Worm (Caenorhabditis elegans): ENCODE results near the gene slc-28.2.

The slc-28.2 gene

ce11 chrV:3449810-3450209 is 10.2 kb upstream of the slc-28.2 start:
- TF ChIP-seq unc-62 (GFP tag; optimal IDR thresholded peaks at IDR 0.05): no peak
- TF ChIP-seq elt-1 (tag; optimal IDR thresholded peaks at IDR 0.05): no peak
- no peak for TF ChIP-seq nhr-10 (tag; optimal IDR thresholded peaks at IDR 0.05)
- no peak for TF ChIP-seq dmd-4 (tag; optimal IDR thresholded peaks at IDR 0.05)

ce11 chrV:3450351-3450750 is 9.7 kb upstream of the slc-28.2 start:
- TF ChIP-seq ztf-11 (tag; optimal IDR thresholded peaks at IDR 0.05): no peak
- TF ChIP-seq C34F6.9 (tag; optimal IDR thresholded peaks at IDR 0.05): no peak
- TF ChIP-seq snpc-4 (tag; optimal IDR thresholded peaks at IDR 0.05): no peak
- TF ChIP-seq aly-2 (tag; optimal IDR thresholded peaks at IDR 0.05): no peak
- no peak for TF ChIP-seq fos-1 (tag; optimal IDR thresholded peaks at IDR 0.05)
- TF ChIP-seq unc-39 (tag; optimal IDR thresholded peaks at IDR 0.05): no peak
- TF ChIP-seq lin-13 (GFP tag; optimal IDR thresholded peaks at IDR 0.05): no peak
- TF ChIP-seq nhr-21 (tag; optimal IDR thresholded peaks at IDR 0.05): no peak
- TF ChIP-seq egl-27 (tag; optimal IDR thresholded peaks at IDR 0.05): no peak
- TF ChIP-seq nhr-11 (tag; optimal IDR thresholded peaks at IDR 0.05): no peak
- no peak for TF ChIP-seq nhr-25 (tag; optimal IDR thresholded peaks at IDR 0.05)
- TF ChIP-seq ceh-82 (tag; optimal IDR thresholded peaks at IDR 0.05): no peak
- TF ChIP-seq ama-1 (optimal IDR thresholded peaks at IDR 0.05): no peak
- TF ChIP-seq elt-1 (tag; optimal IDR thresholded peaks at IDR 0.05): no peak
- TF ChIP-seq nhr-10 (tag; optimal IDR thresholded peaks at IDR 0.05): no peak
- TF ChIP-seq sma-3 (GFP tag; optimal IDR thresholded peaks at IDR 0.05): no peak
- TF ChIP-seq nhr-23 (tag; optimal IDR thresholded peaks at IDR 0.05): no peak
- TF ChIP-seq mab-5 (tag; optimal IDR thresholded peaks at IDR 0.05): no peak
- no peak for TF ChIP-seq nhr-237 (tag; optimal IDR thresholded peaks at IDR 0.05)

ce11 chrV:3451646-3452045 is 8.4 kb upstream of the slc-28.2 start:
- no peak for TF ChIP-seq ztf-4 (tag; optimal IDR thresholded peaks at IDR 0.05)
- no peak for TF ChIP-seq R02D3.7 (tag; optimal IDR thresholded peaks at IDR 0.05)
- no peak for TF ChIP-seq nhr-11 (tag; optimal IDR thresholded peaks at IDR 0.05)
- TF ChIP-seq egl-27 (tag; optimal IDR thresholded peaks at IDR 0.05): no peak
- TF ChIP-seq unc-39 (tag; optimal IDR thresholded peaks at IDR 0.05): no peak
- TF ChIP-seq nhr-25 (tag; optimal IDR thresholded peaks at IDR 0.05): no peak
- no peak for TF ChIP-seq alr-1 (tag; optimal IDR thresholded peaks at IDR 0.05)
- TF ChIP-seq mbf-1 (tag; optimal IDR thresholded peaks at IDR 0.05): no peak
- no peak for TF ChIP-seq F13H6.1 (tag; optimal IDR thresholded peaks at IDR 0.05)
- TF ChIP-seq peb-1 (tag; optimal IDR thresholded peaks at IDR 0.05): no peak
- TF ChIP-seq ceh-16 (tag; optimal IDR thresholded peaks at IDR 0.05): no peak
- no peak for TF ChIP-seq zag-1 (tag; optimal IDR thresholded peaks at IDR 0.05)

ce11 chrV:3452489-3452888 is 7.5 kb upstream of the slc-28.2 start:
- TF ChIP-seq lsy-2 (tag; optimal IDR thresholded peaks at IDR 0.05) (no peak), nhr-129 (tag; optimal IDR thresholded peaks at IDR 0.05) (no peak), zag-1 (tag; optimal IDR thresholded peaks at IDR 0.05) (no peak), ceh-16 (tag; optimal IDR thresholded peaks at IDR 0.05) (no peak), lin-13 (GFP tag; optimal IDR thresholded peaks at IDR 0.05) (no peak), F13H6.1 (tag; optimal IDR thresholded peaks at IDR 0.05) (no peak), nhr-77 (tag; optimal IDR thresholded peaks at IDR 0.05) (no peak), ZK546.5 (tag; optimal IDR thresholded peaks at IDR 0.05) (no peak), C34F6.9 (tag; optimal IDR thresholded peaks at IDR 0.05) (no peak), nhr-10 (tag; optimal IDR thresholded peaks at IDR 0.05) (no peak), nhr-21 (tag; optimal IDR thresholded peaks at IDR 0.05) (no peak), mab-5 (tag; optimal IDR thresholded peaks at IDR 0.05) (no peak), mbf-1 (tag; optimal IDR thresholded peaks at IDR 0.05) (no peak), peb-1 (tag; optimal IDR thresholded peaks at IDR 0.05) (no peak), unc-55 (GFP tag; optimal IDR thresholded peaks at IDR 0.05) (no peak), lin-11 (tag; optimal IDR thresholded peaks at IDR 0.05) (no peak), dmd-4 (tag; optimal IDR thresholded peaks at IDR 0.05) (no peak), nhr-23 (tag; optimal IDR thresholded peaks at IDR 0.05) (no peak), mdl-1 (tag; optimal IDR thresholded peaks at IDR 0.05) (no peak)

ce11 chrV:3454620-3455019 is 5.4 kb upstream of the slc-28.2 start:
- TF ChIP-seq ztf-11 (tag; optimal IDR thresholded peaks at IDR 0.05) (no peak), sma-9 (GFP tag; optimal IDR thresholded peaks at IDR 0.05) (no peak), sma-9 (tag; optimal IDR thresholded peaks at IDR 0.05) (no peak), gmeb-1 (tag; optimal IDR thresholded peaks at IDR 0.05) (no peak), skn-1 (tag; optimal IDR thresholded peaks at IDR 0.05) (no peak), Y55F3AM.14 (GFP tag; optimal IDR thresholded peaks at IDR 0.05) (no peak), zag-1 (tag; optimal IDR thresholded peaks at IDR 0.05) (no peak), elt-1 (tag; optimal IDR thresholded peaks at IDR 0.05) (no peak), F13H6.1 (tag; optimal IDR thresholded peaks at IDR 0.05) (no peak), R02D3.7 (tag; optimal IDR thresholded peaks at IDR 0.05) (no peak), nhr-129 (tag; optimal IDR thresholded peaks at IDR 0.05) (no peak), fos-1 (tag; optimal IDR thresholded peaks at IDR 0.05) (no peak), elt-3 (tag; optimal IDR thresholded peaks at IDR 0.05) (no peak), unc-55 (GFP tag; optimal IDR thresholded peaks at IDR 0.05) (no peak), ceh-16 (tag; optimal IDR thresholded peaks at IDR 0.05) (no peak), lin-11 (tag; optimal IDR thresholded peaks at IDR 0.05) (no peak), nhr-6 (tag; optimal IDR thresholded peaks at IDR 0.05) (no peak), ama-1 (optimal IDR thresholded peaks at IDR 0.05) (no peak), ztf-1 (GFP tag; conservative IDR thresholded peaks at IDR 0.05) (no peak), crh-2 (tag; optimal IDR thresholded peaks at IDR 0.05) (no peak), nhr-10 (tag; optimal IDR thresholded peaks at IDR 0.05) (no peak)

All from whole organism, L2 larva.